Fruit fly (Drosophila melanogaster) whole organism, embryonic: ENCODE data around the gene stas.

Experiments used
- Bdp1 ChIP-seq: fragments of 200-800 bp; sonication (Bioruptor generic); optimal IDR thresholded peaks from 3 replicates; lab custom pipeline; 2016; ENCODE audit warnings: missing biosample characterization, missing genetic modification characterization
- BtbVII ChIP-seq: fragments of 200-800 bp; sonication (Bioruptor generic); optimal IDR thresholded peaks from 3 replicates; lab custom pipeline; 2017; ENCODE audit warnings: missing biosample characterization, mild to moderate bottlenecking, missing genetic modification characterization
- CG10267 ChIP-seq: fragments of 200-800 bp; sonication (Bioruptor generic); optimal IDR thresholded peaks from 2 replicates; lab custom pipeline; 2018; ENCODE audit warnings: missing biosample characterization, mild to moderate bottlenecking, missing genetic modification characterization, moderate library complexity
- CG11696 ChIP-seq: fragments of 200-800 bp; sonication (Bioruptor generic); IDR thresholded peaks from 2 replicates; pipeline ENCODE4 v1.3.6; 2022; ENCODE audit warnings: missing biosample characterization, missing genetic modification characterization
- CG15696 ChIP-seq: fragments of 200-800 bp; sonication (Bioruptor generic); optimal IDR thresholded peaks from 2 replicates; lab custom pipeline; 2019; ENCODE audit warnings: missing biosample characterization, mild to moderate bottlenecking, missing genetic modification characterization, moderate library complexity
- CG16779 ChIP-seq: fragments of 200-800 bp; sonication (Bioruptor generic); IDR thresholded peaks from 2 replicates; pipeline ENCODE4 v1.3.6; 2022; ENCODE audit warnings: missing biosample characterization, missing genetic modification characterization
- CG17829 ChIP-seq: fragments of 200-800 bp; optimal IDR thresholded peaks from 2 replicates; lab custom pipeline; 2019; ENCODE audit warnings: missing biosample characterization, mild to moderate bottlenecking, missing genetic modification characterization, moderate library complexity
- CG2199 ChIP-seq: fragments of 200-800 bp; sonication (Bioruptor generic); IDR thresholded peaks from 3 replicates; pipeline ENCODE4 v1.3.6; 2022; ENCODE audit warnings: missing biosample characterization, missing genetic modification characterization
- CG31365 ChIP-seq: fragments of 200-800 bp; sonication (Bioruptor generic); optimal IDR thresholded peaks from 2 replicates; lab custom pipeline; 2018; ENCODE audit warnings: missing biosample characterization, mild to moderate bottlenecking, missing genetic modification characterization
- CG32532 ChIP-seq: fragments of 200-800 bp; sonication (Bioruptor generic); IDR thresholded peaks from 2 replicates; pipeline ENCODE4 v1.3.6; 2022; ENCODE audit warnings: missing biosample characterization, missing genetic modification characterization
- CG34224 ChIP-seq: fragments of 200-800 bp; sonication (Bioruptor generic); IDR thresholded peaks from 3 replicates; pipeline ENCODE4 v1.3.6; 2022; ENCODE audit warnings: missing biosample characterization, missing genetic modification characterization; ENCODE audit not compliant: partially characterized antibody
- CG34376 ChIP-seq: fragments of 200-800 bp; sonication (Bioruptor generic); optimal IDR thresholded peaks from 2 replicates; lab custom pipeline; 2018; ENCODE audit warnings: missing biosample characterization, mild to moderate bottlenecking, missing genetic modification characterization
- CG4404 ChIP-seq: fragments of 200-800 bp; sonication (Bioruptor generic); IDR thresholded peaks from 2 replicates; pipeline ENCODE4 v1.3.6; 2022; ENCODE audit warnings: missing biosample characterization, missing genetic modification characterization
- CG4730 ChIP-seq: fragments of 200-800 bp; sonication (Bioruptor generic); IDR thresholded peaks from 2 replicates; pipeline ENCODE4 v1.3.6; 2022; ENCODE audit warnings: missing biosample characterization, missing genetic modification characterization
- Dad ChIP-seq: fragments of 200-800 bp; sonication (Bioruptor generic); optimal IDR thresholded peaks from 3 replicates; lab custom pipeline; 2016; ENCODE audit warnings: missing biosample characterization, missing genetic modification characterization
- Doc3 ChIP-seq: fragments of 200-800 bp; sonication (Bioruptor generic); IDR thresholded peaks from 3 replicates; pipeline ENCODE4 v1.3.6; 2022; ENCODE audit warnings: missing biosample characterization, missing genetic modification characterization; ENCODE audit not compliant: partially characterized antibody
- Eip74EF ChIP-seq, 2 experiments: fragments of 200-800 bp in 1 of 2; fragments of >200 bp in 1 of 2; sonication (Bioruptor generic) in 1 of 2; optimal IDR thresholded peaks; 2 replicates each; lab custom pipeline; 2017 to 2019; ENCODE audit warnings: missing biosample characterization in 2 of 2, missing genetic modification characterization in 2 of 2, mild to moderate bottlenecking in 1 of 2, moderate library complexity in 1 of 2
- Gsc ChIP-seq: fragments of 200-800 bp; sonication (Bioruptor generic); IDR thresholded peaks from 2 replicates; pipeline ENCODE4 v1.3.6; 2022; ENCODE audit warnings: missing biosample characterization, missing genetic modification characterization
- Hr3 ChIP-seq: fragments of 200-800 bp; sonication (Bioruptor generic); optimal IDR thresholded peaks from 3 replicates; lab custom pipeline; 2016; ENCODE audit warnings: missing biosample characterization, missing genetic modification characterization
- Mad ChIP-seq: fragments of 200-800 bp; sonication (Bioruptor generic); optimal IDR thresholded peaks from 2 replicates; lab custom pipeline; 2016; ENCODE audit warnings: missing biosample characterization, missing genetic modification characterization
- Med ChIP-seq: fragments of 200-800 bp; sonication (Bioruptor generic); peaks from one replicate; lab custom pipeline; 2016; ENCODE audit warnings: missing biosample characterization, missing genetic modification characterization, mild to moderate bottlenecking, inconsistent platforms, moderate library complexity
- Myb ChIP-seq: fragments of 200-800 bp; sonication (Bioruptor generic); optimal IDR thresholded peaks from 2 replicates; lab custom pipeline; 2016; ENCODE audit warnings: missing biosample characterization, missing genetic modification characterization
- NFAT ChIP-seq: fragments of 200-800 bp; sonication (Bioruptor generic); IDR thresholded peaks from 2 replicates; pipeline ENCODE4 v1.3.6; 2022; ENCODE audit warnings: missing biosample characterization, missing genetic modification characterization
- Oaz ChIP-seq: fragments of 200-800 bp; sonication (Bioruptor generic); IDR thresholded peaks from 2 replicates; pipeline ENCODE4 v1.3.6; 2022; ENCODE audit warnings: missing biosample characterization, missing genetic modification characterization
- Optix ChIP-seq: fragments of 200-800 bp; sonication (Bioruptor generic); IDR thresholded peaks from 3 replicates; pipeline ENCODE4 v1.3.6; 2022; ENCODE audit warnings: missing biosample characterization, missing genetic modification characterization
- PHDP ChIP-seq: fragments of 200-800 bp; sonication (Bioruptor generic); optimal IDR thresholded peaks from 3 replicates; lab custom pipeline; 2018; ENCODE audit warnings: missing biosample characterization, mild to moderate bottlenecking, missing genetic modification characterization, moderate library complexity
- Poxn ChIP-seq: fragments of 200-800 bp; sonication (Bioruptor generic); IDR thresholded peaks from 2 replicates; pipeline ENCODE4 v1.3.6; 2022; ENCODE audit warnings: missing biosample characterization, missing genetic modification characterization
- Ravus ChIP-seq: fragments of 200-800 bp; sonication (Bioruptor generic); IDR thresholded peaks from 2 replicates; pipeline ENCODE4 v1.3.6; 2022; ENCODE audit warnings: missing biosample characterization, missing genetic modification characterization
- Sry-β ChIP-seq: fragments of 200-800 bp; sonication (Bioruptor generic); optimal IDR thresholded peaks from 2 replicates; lab custom pipeline; 2018; ENCODE audit warnings: missing biosample characterization, mild to moderate bottlenecking, missing genetic modification characterization, moderate library complexity
- ash1 ChIP-seq: fragments of 200-800 bp; sonication (Bioruptor generic); optimal IDR thresholded peaks from 2 replicates; lab custom pipeline; 2018; ENCODE audit warnings: missing biosample characterization, mild to moderate bottlenecking, missing genetic modification characterization
- crol ChIP-seq: fragments of 200-800 bp; sonication (Bioruptor generic); IDR thresholded peaks from 2 replicates; pipeline ENCODE4 v1.3.6; 2022; ENCODE audit warnings: missing biosample characterization, missing genetic modification characterization
- danr ChIP-seq: fragments of 200-800 bp; sonication (Bioruptor generic); IDR thresholded peaks from 2 replicates; pipeline ENCODE4 v1.3.6; 2022; ENCODE audit warnings: missing biosample characterization, missing genetic modification characterization
- dm ChIP-seq: fragments of 200-800 bp; sonication (Bioruptor generic); optimal IDR thresholded peaks from 3 replicates; lab custom pipeline; 2016; ENCODE audit warnings: missing biosample characterization, missing genetic modification characterization
- dmrt11E ChIP-seq: fragments of 200-800 bp; sonication (Bioruptor generic); optimal IDR thresholded peaks from 3 replicates; lab custom pipeline; 2018; ENCODE audit warnings: missing biosample characterization, mild to moderate bottlenecking, missing genetic modification characterization, moderate library complexity
- dysf ChIP-seq: fragments of 200-800 bp; sonication (Bioruptor generic); IDR thresholded peaks from 3 replicates; pipeline ENCODE4 v1.3.6; 2022; ENCODE audit warnings: missing biosample characterization, missing genetic modification characterization
- fd102C ChIP-seq: fragments of 200-800 bp; sonication (Bioruptor generic); optimal IDR thresholded peaks from 2 replicates; lab custom pipeline; 2018; ENCODE audit warnings: missing biosample characterization, mild to moderate bottlenecking, missing genetic modification characterization, moderate library complexity
- gem ChIP-seq: fragments of 200-800 bp; sonication (Bioruptor generic); optimal IDR thresholded peaks from 2 replicates; lab custom pipeline; 2019; ENCODE audit warnings: missing biosample characterization, mild to moderate bottlenecking, missing genetic modification characterization, moderate library complexity
- insv ChIP-seq, 2 experiments: fragments of 200-800 bp; sonication (Bioruptor generic); optimal IDR thresholded peaks; 3 replicates each; lab custom pipeline; 2016 to 2018; ENCODE audit warnings: missing biosample characterization in 2 of 2, missing genetic modification characterization in 2 of 2
- lab ChIP-seq: fragments of 200-800 bp; sonication (Bioruptor generic); optimal IDR thresholded peaks from 3 replicates; lab custom pipeline; 2017; ENCODE audit warnings: missing biosample characterization, missing genetic modification characterization, mild to moderate bottlenecking, moderate library complexity, missing genetic modification reagents
- lbe ChIP-seq: fragments of 200-800 bp; sonication (Bioruptor generic); optimal IDR thresholded peaks from 2 replicates; lab custom pipeline; 2016; ENCODE audit warnings: missing biosample characterization, mild to moderate bottlenecking, missing genetic modification characterization
- org-1 ChIP-seq: fragments of 200-800 bp; sonication (Bioruptor generic); optimal IDR thresholded peaks from 2 replicates; lab custom pipeline; 2017; ENCODE audit warnings: missing biosample characterization, missing genetic modification characterization
- pfk ChIP-seq: fragments of 200-800 bp; sonication (Bioruptor generic); optimal IDR thresholded peaks from 2 replicates; lab custom pipeline; 2018; ENCODE audit warnings: missing biosample characterization, mild to moderate bottlenecking, missing genetic modification characterization, moderate library complexity
- pros ChIP-seq: fragments of 200-800 bp; sonication (Bioruptor generic); optimal IDR thresholded peaks from 3 replicates; lab custom pipeline; 2019; ENCODE audit warnings: missing biosample characterization, mild to moderate bottlenecking, missing genetic modification characterization, moderate library complexity
- shn ChIP-seq: fragments of 200-800 bp; sonication (Bioruptor generic); optimal IDR thresholded peaks from 3 replicates; lab custom pipeline; 2016; ENCODE audit warnings: missing biosample characterization, missing genetic modification characterization
- sima ChIP-seq: fragments of 200-800 bp; sonication (Bioruptor generic); optimal IDR thresholded peaks from 2 replicates; lab custom pipeline; 2016; ENCODE audit warnings: missing biosample characterization, missing genetic modification characterization
- slbo ChIP-seq: fragments of 200-800 bp; sonication (Bioruptor generic); IDR thresholded peaks from 2 replicates; pipeline ENCODE4 v1.3.6; 2022; ENCODE audit warnings: missing biosample characterization, missing genetic modification characterization
- sqz ChIP-seq: fragments of 200-800 bp; sonication (Bioruptor generic); optimal IDR thresholded peaks from 3 replicates; lab custom pipeline; 2018; ENCODE audit warnings: missing biosample characterization, mild to moderate bottlenecking, missing genetic modification characterization
- tgo ChIP-seq: fragments of 200-800 bp; sonication (Bioruptor generic); IDR thresholded peaks from 3 replicates; pipeline ENCODE4 v1.3.6; 2022; ENCODE audit warnings: missing biosample characterization, missing genetic modification characterization
- usp ChIP-seq: fragments of >200 bp; optimal IDR thresholded peaks from 2 replicates; lab custom pipeline; 2017; ENCODE audit warnings: missing biosample characterization, missing genetic modification characterization
- z ChIP-seq: fragments of 200-800 bp; sonication (Bioruptor generic); IDR thresholded peaks from 3 replicates; pipeline ENCODE4 v1.3.6; 2022; ENCODE audit warnings: missing biosample characterization, missing genetic modification characterization

Gene stas

DNA sequence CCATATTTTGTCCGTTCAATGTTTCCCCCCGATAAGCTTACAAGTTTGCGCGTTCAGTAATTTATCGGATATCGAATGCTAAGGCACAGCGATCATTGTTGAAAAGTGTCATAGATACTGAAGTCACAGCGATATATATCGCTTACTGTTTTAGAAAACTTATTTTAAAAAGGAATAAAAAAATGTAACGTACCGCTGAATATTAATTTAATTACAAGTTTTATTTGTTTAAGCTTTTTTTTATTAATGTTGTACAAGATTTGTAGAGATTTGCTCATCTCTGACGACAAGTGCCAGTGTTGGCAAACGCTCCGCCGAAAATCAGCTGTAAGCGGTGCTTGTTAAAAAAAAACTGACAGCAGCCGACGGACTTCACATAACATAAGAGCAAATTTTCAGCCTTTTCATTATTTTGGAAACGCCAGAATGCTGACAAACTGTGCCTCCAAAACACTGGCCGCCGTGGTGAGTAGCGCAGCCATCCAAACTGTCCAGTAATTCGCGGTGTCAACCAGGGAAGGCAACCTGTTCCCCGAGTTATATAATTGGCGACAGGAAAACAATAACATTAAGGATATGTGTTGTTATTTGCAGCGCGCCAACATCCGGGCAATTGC is 4.4 kb upstream of the stas start, which contains the start of the genes corolla and ND-24 (continued):
- peak; percentile 67 for TF ChIP-seq CG34376
- TF ChIP-seq Mad (GFP tag; lab: Kevin White, UChicago), result peak; percentile 72
- TF ChIP-seq usp (GFP tag; lab: Kevin White, UChicago), result no peak
- no peak for TF ChIP-seq insv (GFP tag; optimal IDR thresholded peaks at IDR 0.05; lab: Kevin White, UChicago)
- peak; percentile 69 for TF ChIP-seq Poxn (GFP tag; lab: Robert Waterston, UW)
- TF ChIP-seq BtbVII (GFP tag; lab: Kevin White, UChicago), result no peak
- TF ChIP-seq Ravus (GFP tag; lab: Robert Waterston, UW), result peak; percentile 39; the same call in 1 of the 2 replicates
- peak; percentile 91 for TF ChIP-seq Doc3 (GFP tag; lab: Robert Waterston, UW)
- TF ChIP-seq CG16779 (GFP tag; lab: Robert Waterston, UW), result peak; percentile 67; the same call in 1 of the 2 replicates
- peak; percentile 87 for TF ChIP-seq Hr3 (GFP tag; lab: Kevin White, UChicago)
- peak; percentile 37 for TF ChIP-seq sima (GFP tag; lab: Kevin White, UChicago)
- no peak for TF ChIP-seq Eip74EF (GFP tag; optimal IDR thresholded peaks at IDR 0.05; lab: Kevin White, UChicago)
- no peak for TF ChIP-seq lab (GFP tag; lab: Kevin White, UChicago)
- TF ChIP-seq Sry-β, result peak; percentile 87
- TF ChIP-seq CG32532 (GFP tag; lab: Robert Waterston, UW), result peak; percentile 91
- peak; percentile 81 for TF ChIP-seq dmrt11E (tag; lab: Kevin White, UChicago)
- TF ChIP-seq CG34224, result peak; percentile 90
- peak; percentile 97 for TF ChIP-seq Med (GFP tag; lab: Kevin White, UChicago)
- peak; percentile 96 for TF ChIP-seq sqz
- TF ChIP-seq PHDP (tag; lab: Kevin White, UChicago), result peak; percentile 79
- TF ChIP-seq tgo (GFP tag; lab: Robert Waterston, UW), result peak; percentile 91
- no peak for TF ChIP-seq org-1
- peak; percentile 87 for TF ChIP-seq CG4730 (GFP tag; lab: Robert Waterston, UW)
- peak; percentile 98 for TF ChIP-seq CG10267 (tag; lab: Kevin White, UChicago)
- peak; percentile 69 for TF ChIP-seq CG15696 (tag; lab: Kevin White, UChicago)
- TF ChIP-seq pfk (GFP tag; lab: Kevin White, UChicago), result no peak
- peak; percentile 64 for TF ChIP-seq dm (GFP tag; lab: Kevin White, UChicago)
- peak; percentile 70; the same call in 2 of the 3 replicates for TF ChIP-seq Optix (GFP tag; lab: Robert Waterston, UW)
- peak; percentile 4 for TF ChIP-seq fd102C (GFP tag; lab: Kevin White, UChicago)
- no peak for TF ChIP-seq ash1 (GFP tag; lab: Kevin White, UChicago)
- peak; percentile 81 for TF ChIP-seq NFAT
- peak; percentile 57; the same call in 1 of the 2 replicates for TF ChIP-seq CG11696 (GFP tag; lab: Robert Waterston, UW)
- TF ChIP-seq lbe (GFP tag; lab: Kevin White, UChicago), result peak; percentile 63
- peak; percentile 90 for TF ChIP-seq gem
- TF ChIP-seq Myb, result peak; percentile 65
- TF ChIP-seq Dad (GFP tag; lab: Kevin White, UChicago), result peak; percentile 71
- peak; percentile 79 for TF ChIP-seq danr (GFP tag; lab: Robert Waterston, UW)
- peak; percentile 95 for TF ChIP-seq slbo (GFP tag; lab: Robert Waterston, UW)
- no peak for TF ChIP-seq CG31365 (tag; lab: Kevin White, UChicago)
- peak; percentile 62 for TF ChIP-seq Oaz
- peak; percentile 70 for TF ChIP-seq CG17829 (tag; lab: Kevin White, UChicago)
- TF ChIP-seq shn (GFP tag; lab: Kevin White, UChicago), result peak; percentile 69
- TF ChIP-seq Gsc, result no peak
- 0 out of 2 replicates have a peak, but pooled peaks have one; percentile 9 for TF ChIP-seq crol
- no peak for TF ChIP-seq CG2199 (GFP tag; lab: Robert Waterston, UW)
- TF ChIP-seq Bdp1 (GFP tag; lab: Kevin White, UChicago), result peak; percentile 71
- no peak for TF ChIP-seq pros (GFP tag; lab: Kevin White, UChicago)
- no peak for TF ChIP-seq z
- TF ChIP-seq CG4404 (GFP tag; lab: Robert Waterston, UW), result peak; percentile 80
- TF ChIP-seq dysf (GFP tag; lab: Robert Waterston, UW), result peak; percentile 83
